Worm (Caenorhabditis elegans) whole organism, young adult: ENCODE data around the gene F42D1.4.

ENCODE experiments used
- B0019.2 ChIP-seq: fragments of 200-800 bp; sonication (Bioruptor generic); conservative IDR thresholded peaks from 2 replicates; pipeline ENCODE4 v1.3.6; 2022; ENCODE audit warnings: missing genetic modification reagents, missing genetic modification characterization, missing compliant biosample characterization
- B0035.1 ChIP-seq: sonication (generic microtip); optimal IDR thresholded peaks from 2 replicates; lab custom pipeline; 2016; ENCODE audit warnings: missing genetic modification characterization, mild to moderate bottlenecking, missing compliant biosample characterization, missing genotype, missing genetic modification reagents
- B0261.1 ChIP-seq: sonication (generic microtip); optimal IDR thresholded peaks from 2 replicates; lab custom pipeline; 2016; ENCODE audit warnings: mild to moderate bottlenecking, missing genetic modification characterization, moderate library complexity, missing compliant biosample characterization
- F10E7.11 ChIP-seq: sonication (generic microtip); optimal IDR thresholded peaks from 2 replicates; lab custom pipeline; 2017; ENCODE audit warnings: mild to moderate bottlenecking, missing genetic modification characterization, moderate library complexity, missing compliant biosample characterization
- F23B12.7 ChIP-seq: sonication (generic microtip); optimal IDR thresholded peaks from 2 replicates; lab custom pipeline; 2017; ENCODE audit warnings: missing genetic modification characterization, mild to moderate bottlenecking, missing compliant biosample characterization, antibody characterized with exemption, moderate library complexity; ENCODE audit not compliant: insufficient read depth
- F33H1.4 ChIP-seq: fragments of 200-800 bp; sonication (Bioruptor generic); IDR thresholded peaks from 2 replicates; pipeline ENCODE4 v1.3.6; 2022; ENCODE audit warnings: missing genetic modification reagents, missing genetic modification characterization, missing compliant biosample characterization
- F39B2.1 ChIP-seq: fragments of 200-800 bp; sonication (Bioruptor generic); IDR thresholded peaks from 2 replicates; pipeline ENCODE4 v1.3.6; 2022; ENCODE audit warnings: missing genetic modification reagents, missing genetic modification characterization, missing compliant biosample characterization
- F49E8.2 ChIP-seq: sonication (generic microtip); optimal IDR thresholded peaks from 3 replicates; lab custom pipeline; 2017; ENCODE audit warnings: missing genetic modification characterization, mild to moderate bottlenecking, missing compliant biosample characterization, antibody characterized with exemption, moderate library complexity; ENCODE audit not compliant: insufficient read depth
- F55B11.4 ChIP-seq: sonication (generic microtip); optimal IDR thresholded peaks from 2 replicates; lab custom pipeline; 2016; ENCODE audit warnings: missing compliant biosample characterization, missing genetic modification characterization, borderline replicate concordance; ENCODE audit not compliant: insufficient read depth
- T07F8.4 ChIP-seq: sonication (generic microtip); optimal IDR thresholded peaks from 2 replicates; lab custom pipeline; 2016; ENCODE audit warnings: mild to moderate bottlenecking, missing genetic modification characterization, moderate library complexity, missing compliant biosample characterization
- Y53F4B.3 ChIP-seq: fragments of 200-800 bp; sonication (Bioruptor generic); IDR thresholded peaks from 2 replicates; pipeline ENCODE4 v1.3.6; 2022; ENCODE audit warnings: missing genetic modification reagents, missing genetic modification characterization, missing compliant biosample characterization
- Y53G8AR.9 ChIP-seq: fragments of 200-800 bp; sonication (Bioruptor generic); conservative IDR thresholded peaks from 2 replicates; pipeline ENCODE4 v1.3.6; 2022; ENCODE audit warnings: missing genetic modification reagents, missing genetic modification characterization, missing compliant biosample characterization
- Y79H2A.3 ChIP-seq: fragments of 200-800 bp; sonication (Bioruptor generic); conservative IDR thresholded peaks from 2 replicates; pipeline ENCODE4 v1.3.6; 2022; ENCODE audit warnings: missing genetic modification reagents, missing genetic modification characterization, missing compliant biosample characterization
- ZK185.1 ChIP-seq: sonication (generic microtip); optimal IDR thresholded peaks from 2 replicates; lab custom pipeline; 2016; ENCODE audit warnings: mild to moderate bottlenecking, missing genetic modification characterization, missing compliant biosample characterization; ENCODE audit not compliant: poor library complexity, severe bottlenecking
- ama-1 ChIP-seq, 3 experiments: fragments of 150-350 bp in 1 of 3; sonication (generic microtip) in 2 of 3; optimal IDR thresholded peaks; 2 replicates each; lab custom pipeline; 2014 to 2018; ENCODE audit warnings: missing biosample characterization in 2 of 3, missing genetic modification characterization in 2 of 3, missing genetic modification reagents in 2 of 3
- athp-1 ChIP-seq: sonication (generic microtip); optimal IDR thresholded peaks from 2 replicates; lab custom pipeline; 2017; ENCODE audit warnings: mild to moderate bottlenecking, missing genetic modification characterization, missing compliant biosample characterization
- attf-3 ChIP-seq: fragments of 200-800 bp; sonication (Bioruptor generic); conservative IDR thresholded peaks from 2 replicates; pipeline ENCODE4 v1.3.6; 2022; ENCODE audit warnings: missing genetic modification reagents, missing genetic modification characterization, missing compliant biosample characterization
- attf-6 ChIP-seq: fragments of 200-800 bp; sonication (Bioruptor generic); IDR thresholded peaks from 2 replicates; pipeline ENCODE4 v1.3.6; 2022; ENCODE audit warnings: missing genetic modification reagents, missing genetic modification characterization, missing compliant biosample characterization
- bed-2 ChIP-seq: fragments of 200-800 bp; sonication (Bioruptor generic); IDR thresholded peaks from 2 replicates; pipeline ENCODE4 v1.3.6; 2022; ENCODE audit warnings: missing genetic modification reagents, missing genetic modification characterization, missing compliant biosample characterization
- ccch-3 ChIP-seq: fragments of 200-800 bp; sonication (Bioruptor generic); optimal IDR thresholded peaks from 2 replicates; lab custom pipeline; 2018; ENCODE audit warnings: mild to moderate bottlenecking, missing genetic modification characterization, missing compliant biosample characterization
- cebp-2 ChIP-seq: fragments of 200-800 bp; sonication (Bioruptor generic); IDR thresholded peaks from 2 replicates; pipeline ENCODE4 v1.3.6; 2022; ENCODE audit warnings: missing genetic modification characterization, missing compliant biosample characterization
- ceh-79 ChIP-seq: sonication (generic microtip); optimal IDR thresholded peaks from 2 replicates; lab custom pipeline; 2017; ENCODE audit warnings: mild to moderate bottlenecking, missing genetic modification characterization, missing compliant biosample characterization
- ceh-91 ChIP-seq: fragments of 200-800 bp; sonication (Bioruptor generic); IDR thresholded peaks from 2 replicates; pipeline ENCODE4 v1.3.6; 2022; ENCODE audit warnings: missing genetic modification reagents, missing genetic modification characterization, missing compliant biosample characterization
- dox-1 ChIP-seq: fragments of 200-800 bp; sonication (Bioruptor generic); IDR thresholded peaks from 2 replicates; pipeline ENCODE4 v1.3.6; 2022; ENCODE audit warnings: missing genetic modification reagents, missing genetic modification characterization, missing compliant biosample characterization
- dpff-1 ChIP-seq: sonication (generic microtip); optimal IDR thresholded peaks from 2 replicates; lab custom pipeline; 2017; ENCODE audit warnings: mild to moderate bottlenecking, missing genetic modification characterization, missing compliant biosample characterization
- efl-1 ChIP-seq: fragments of 150-350 bp; optimal IDR thresholded peaks from 2 replicates; lab custom pipeline; 2014; ENCODE audit warnings: missing biosample characterization, missing genetic modification reagents, missing genetic modification characterization
- egl-44 ChIP-seq: fragments of 200-800 bp; sonication (Bioruptor generic); IDR thresholded peaks from 2 replicates; pipeline ENCODE4 v1.3.6; 2022; ENCODE audit warnings: missing genetic modification reagents, missing genetic modification characterization, missing compliant biosample characterization
- egrh-3 ChIP-seq: fragments of 200-800 bp; sonication (Bioruptor generic); IDR thresholded peaks from 2 replicates; pipeline ENCODE4 v1.3.6; 2022; ENCODE audit warnings: missing genetic modification reagents, missing genetic modification characterization, missing compliant biosample characterization
- gei-17 ChIP-seq: fragments of 200-800 bp; sonication (Bioruptor generic); optimal IDR thresholded peaks from 2 replicates; lab custom pipeline; 2018; ENCODE audit warnings: mild to moderate bottlenecking, missing genetic modification characterization, missing compliant biosample characterization
- hlh-26 ChIP-seq: fragments of 200-800 bp; sonication (Bioruptor generic); conservative IDR thresholded peaks from 2 replicates; pipeline ENCODE4 v1.3.6; 2022; ENCODE audit warnings: missing genetic modification reagents, missing genetic modification characterization, missing compliant biosample characterization
- hmg-20 ChIP-seq: fragments of 200-800 bp; sonication (Bioruptor generic); IDR thresholded peaks from 2 replicates; pipeline ENCODE4 v1.3.6; 2022; ENCODE audit warnings: missing genetic modification reagents, missing genetic modification characterization, missing compliant biosample characterization
- hrde-1 ChIP-seq: sonication (generic microtip); optimal IDR thresholded peaks from 2 replicates; lab custom pipeline; 2016; ENCODE audit warnings: missing genetic modification characterization, mild to moderate bottlenecking, missing compliant biosample characterization, moderate library complexity, missing genotype, missing genetic modification reagents, borderline replicate concordance
- let-526 ChIP-seq: fragments of 200-800 bp; sonication (Bioruptor generic); IDR thresholded peaks from 2 replicates; pipeline ENCODE4 v1.3.6; 2022; ENCODE audit warnings: missing genetic modification reagents, missing genetic modification characterization, missing compliant biosample characterization
- mel-28 ChIP-seq: sonication (generic microtip); optimal IDR thresholded peaks from 2 replicates; lab custom pipeline; 2016; ENCODE audit warnings: borderline replicate concordance, mild to moderate bottlenecking, missing genetic modification characterization, missing compliant biosample characterization
- mes-4 ChIP-seq: sonication (generic microtip); optimal IDR thresholded peaks from 2 replicates; lab custom pipeline; 2016; ENCODE audit warnings: missing genotype, missing genetic modification characterization, missing compliant biosample characterization
- nfyb-1 ChIP-seq: fragments of 200-800 bp; sonication (Bioruptor generic); IDR thresholded peaks from 2 replicates; pipeline ENCODE4 v1.3.6; 2022; ENCODE audit warnings: missing genetic modification reagents, missing genetic modification characterization, missing compliant biosample characterization
- nhr-27 ChIP-seq: fragments of 200-800 bp; sonication (Bioruptor generic); optimal IDR thresholded peaks from 2 replicates; lab custom pipeline; 2018; ENCODE audit warnings: mild to moderate bottlenecking, missing genetic modification characterization, moderate library complexity, missing compliant biosample characterization
- nhr-90 ChIP-seq: sonication (generic microtip); optimal IDR thresholded peaks from 2 replicates; lab custom pipeline; 2016; ENCODE audit warnings: missing genotype, mild to moderate bottlenecking, missing genetic modification characterization, missing compliant biosample characterization
- rpc-1 ChIP-seq, 2 experiments: fragments of 150-350 bp in 1 of 2; sonication (generic microtip) in 1 of 2; optimal IDR thresholded peaks; 2 replicates each; lab custom pipeline; 2014 to 2018; ENCODE audit warnings: missing biosample characterization in 1 of 2, missing genetic modification characterization in 1 of 2, missing genetic modification reagents in 1 of 2, missing genotype in 1 of 2
- sea-2 ChIP-seq: fragments of 200-800 bp; sonication (Bioruptor generic); IDR thresholded peaks from 2 replicates; pipeline ENCODE4 v1.3.6; 2022; ENCODE audit warnings: missing genetic modification characterization, missing compliant biosample characterization
- snpc-1.1 ChIP-seq: sonication (generic microtip); optimal IDR thresholded peaks from 2 replicates; lab custom pipeline; 2017; ENCODE audit warnings: missing genetic modification characterization, mild to moderate bottlenecking, missing compliant biosample characterization, antibody characterized with exemption, moderate library complexity, missing genotype, missing genetic modification reagents; ENCODE audit not compliant: insufficient read depth
- snpc-3.4 ChIP-seq: sonication (generic microtip); optimal IDR thresholded peaks from 2 replicates; lab custom pipeline; 2017; ENCODE audit warnings: missing genetic modification characterization, mild to moderate bottlenecking, missing compliant biosample characterization, antibody characterized with exemption, moderate library complexity, missing genotype, missing genetic modification reagents
- sptf-2 ChIP-seq: fragments of 200-800 bp; sonication (Bioruptor generic); optimal IDR thresholded peaks from 2 replicates; lab custom pipeline; 2018; ENCODE audit warnings: mild to moderate bottlenecking, missing genetic modification characterization, missing compliant biosample characterization
- tbx-9 ChIP-seq: sonication (generic microtip); optimal IDR thresholded peaks from 2 replicates; lab custom pipeline; 2016; ENCODE audit warnings: borderline replicate concordance, missing genetic modification characterization, inconsistent platforms, missing compliant biosample characterization
- tlf-1 ChIP-seq: fragments of 200-800 bp; sonication (Bioruptor generic); optimal IDR thresholded peaks from 2 replicates; lab custom pipeline; 2018; ENCODE audit warnings: mild to moderate bottlenecking, missing genetic modification characterization, missing compliant biosample characterization
- zim-3 ChIP-seq: sonication (generic microtip); optimal IDR thresholded peaks from 2 replicates; lab custom pipeline; 2017; ENCODE audit warnings: mild to moderate bottlenecking, missing genetic modification characterization, moderate library complexity, missing compliant biosample characterization
- ztf-25 ChIP-seq: fragments of 200-800 bp; sonication (Bioruptor generic); IDR thresholded peaks from 2 replicates; pipeline ENCODE4 v1.3.6; 2022; ENCODE audit warnings: missing genetic modification reagents, missing genetic modification characterization, missing compliant biosample characterization

F42D1.4 gene

DNA sequence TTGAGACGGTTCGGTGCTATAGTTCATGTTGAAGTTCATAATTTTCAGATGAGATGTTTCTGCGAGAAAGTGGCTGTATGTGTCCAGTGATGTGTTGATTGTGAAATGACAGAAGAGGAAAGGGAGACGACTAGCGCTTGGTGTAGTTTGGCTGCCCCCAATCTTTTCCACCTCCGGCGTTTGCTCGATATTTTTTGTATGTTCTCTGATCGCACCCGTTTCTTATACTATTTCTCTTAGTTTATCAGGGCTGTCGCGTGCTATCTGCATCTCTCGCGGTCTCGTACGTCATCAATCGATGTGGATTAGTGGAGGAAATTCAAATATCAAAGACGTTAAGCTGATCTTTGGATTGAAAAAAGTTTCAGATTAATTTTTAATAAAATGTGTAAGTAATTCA is 3.7 kb downstream of the F42D1.4 start, which contains the start of gene atf-4 (continued):
- TF ChIP-seq let-526 (no peak), egl-44 (no peak), hrde-1 (no peak), F39B2.1 (GFP tag; lab: Robert Waterston, UW) (no peak), ceh-79 (no peak), hmg-20 (GFP tag; lab: Robert Waterston, UW) (no peak), F23B12.7 (peak; percentile 47), snpc-3.4 (no peak), mes-4 (tag; lab: Kevin White, UChicago) (no peak), F10E7.11 (tag; lab: Kevin White, UChicago) (no peak), gei-17 (peak; percentile 26), ceh-91 (GFP tag; lab: Robert Waterston, UW) (no peak), B0035.1 (tag; lab: Kevin White, UChicago) (no peak), Y53G8AR.9 (GFP tag; lab: Robert Waterston, UW) (no peak), mel-28 (no peak), attf-6 (GFP tag; lab: Robert Waterston, UW) (no peak), tbx-9 (tag; lab: Kevin White, UChicago) (no peak), Y79H2A.3 (GFP tag; lab: Robert Waterston, UW) (no peak), dpff-1 (tag; lab: Kevin White, UChicago) (no peak), ccch-3 (GFP tag; lab: Kevin White, UChicago) (no peak), athp-1 (no peak), cebp-2 (GFP tag; lab: Robert Waterston, UW) (no peak), T07F8.4 (tag; lab: Kevin White, UChicago) (no peak), ztf-25 (GFP tag; lab: Robert Waterston, UW) (no peak), B0261.1 (tag; lab: Kevin White, UChicago) (no peak), ZK185.1 (tag; lab: Kevin White, UChicago) (peak; percentile 34), nhr-27 (tag; lab: Kevin White, UChicago) (no peak), bed-2 (GFP tag; lab: Robert Waterston, UW) (no peak), sea-2 (GFP tag; lab: Robert Waterston, UW) (no peak), nfyb-1 (GFP tag; lab: Robert Waterston, UW) (0 out of 2 replicates have a peak, but pooled peaks have one; percentile 10), Y53F4B.3 (GFP tag; lab: Robert Waterston, UW) (no peak), zim-3 (tag; lab: Kevin White, UChicago) (no peak), dox-1 (peak; percentile 34; the same call in 1 of the 2 replicates), egrh-3 (no peak), sptf-2 (no peak), F33H1.4 (GFP tag; lab: Robert Waterston, UW) (no peak), snpc-1.1 (tag; lab: Kevin White, UChicago) (no peak), B0019.2 (no peak), ama-1 (optimal IDR thresholded peaks at IDR 0.05; lab: Kevin White, UChicago) (no peak), ama-1 (GFP tag; optimal IDR thresholded peaks at IDR 0.05; lab: Kevin White, UChicago) (no peak), tlf-1 (GFP tag; lab: Kevin White, UChicago) (no peak), efl-1 (GFP tag; lab: Kevin White, UChicago) (no peak), nhr-90 (tag; lab: Kevin White, UChicago) (no peak), F49E8.2 (tag; lab: Kevin White, UChicago) (no peak), attf-3 (no peak), hlh-26 (GFP tag; lab: Robert Waterston, UW) (no peak), F55B11.4 (no peak), rpc-1 (optimal IDR thresholded peaks at IDR 0.05; lab: Kevin White, UChicago) (no peak), rpc-1 (tag; optimal IDR thresholded peaks at IDR 0.05; lab: Kevin White, UChicago) (no peak)
